Worm (Caenorhabditis elegans) whole organism, mixed stage, embryonic: Measurements from ENCODE around the gene bus-8A.

Source experiments
- cnd-1 ChIP-seq: fragments of 200-800 bp; sonication (Bioruptor generic); optimal IDR thresholded peaks from 2 replicates; lab custom pipeline; 2018; ENCODE audit warnings: mild to moderate bottlenecking, missing genetic modification characterization, missing compliant biosample characterization
- elt-3 ChIP-seq: fragments of 150-350 bp; optimal IDR thresholded peaks from 2 replicates; lab custom pipeline; 2014; ENCODE audit warnings: missing biosample characterization, missing genetic modification characterization
- ham-2 ChIP-seq: fragments of 200-800 bp; sonication (Bioruptor generic); optimal IDR thresholded peaks from 2 replicates; lab custom pipeline; 2018; ENCODE audit warnings: mild to moderate bottlenecking, missing genetic modification characterization, missing compliant biosample characterization
- lin-13 ChIP-seq: fragments of 150-350 bp; optimal IDR thresholded peaks from 2 replicates; lab custom pipeline; 2014; ENCODE audit warnings: missing biosample characterization, missing genetic modification characterization
- lsy-2 ChIP-seq: fragments of 150-350 bp; optimal IDR thresholded peaks from 2 replicates; lab custom pipeline; 2014; ENCODE audit warnings: missing biosample characterization, missing genetic modification characterization
- mls-2 ChIP-seq: sonication (generic microtip); optimal IDR thresholded peaks from 2 replicates; lab custom pipeline; 2016; ENCODE audit warnings: mild to moderate bottlenecking, missing genetic modification characterization, moderate library complexity, missing compliant biosample characterization
- pha-4 ChIP-seq: fragments of 150-350 bp; optimal IDR thresholded peaks from 2 replicates; lab custom pipeline; 2018; ENCODE audit warnings: missing biosample characterization, missing genetic modification reagents, missing genetic modification characterization
- snpc-4 ChIP-seq: fragments of 150-350 bp; optimal IDR thresholded peaks from 2 replicates; lab custom pipeline; 2014; ENCODE audit warnings: missing biosample characterization, missing genetic modification characterization
- unc-39 ChIP-seq: fragments of 150-350 bp; optimal IDR thresholded peaks from 2 replicates; lab custom pipeline; 2014; ENCODE audit warnings: missing biosample characterization, missing genetic modification characterization
- unc-62 ChIP-seq: fragments of 150-350 bp; optimal IDR thresholded peaks from 2 replicates; lab custom pipeline; 2014; ENCODE audit warnings: missing biosample characterization, missing genetic modification reagents, missing genetic modification characterization

DNA sequence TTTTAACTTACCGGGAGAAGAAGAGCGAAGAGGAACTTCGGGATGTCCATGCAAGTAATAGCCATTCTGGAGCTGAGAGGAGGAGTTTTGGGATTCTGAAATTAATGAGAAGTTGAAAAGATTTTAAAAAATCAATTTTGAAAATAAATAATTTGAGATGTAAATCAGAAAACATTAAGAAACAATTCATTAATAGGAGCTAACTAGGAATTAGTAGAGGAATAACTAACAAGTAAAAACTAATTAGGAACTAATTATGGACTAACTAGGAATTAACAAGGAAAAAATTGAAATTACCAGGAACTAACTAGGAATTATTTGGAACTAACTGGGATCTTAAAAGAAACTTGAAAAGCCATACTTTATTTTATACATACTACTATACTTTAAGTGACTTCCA is 22.3 kb downstream of the bus-8A start, which contains the start of gene T23F2.4:
- TF ChIP-seq lsy-2 (no peak), ham-2 (GFP tag; lab: Kevin White, UChicago) (no peak), lin-13 (tag; lab: Kevin White, UChicago) (no peak), elt-3 (tag; lab: Kevin White, UChicago) (no peak), mls-2 (tag; lab: Kevin White, UChicago) (no peak), pha-4 (no peak), snpc-4 (tag; lab: Kevin White, UChicago) (no peak), unc-39 (tag; lab: Kevin White, UChicago) (no peak), cnd-1 (no peak), unc-62 (no peak)
